Fruit fly (Drosophila melanogaster): ENCODE measurements around the gene dlg1.
A peak's percentile ranks its signal among the peaks of the same experiment; 100 is the strongest.

The dlg1 gene

dm6 chrX:11449476-11450119, 80.1 kb downstream of the dlg1 start (continued):
- TF ChIP-seq CG8632 (GFP tag; optimal IDR thresholded peaks at IDR 0.05) = peak; percentile 58
- peak; percentile 76 for TF ChIP-seq eg (GFP tag; IDR thresholded peaks at IDR 0.05)
- TF ChIP-seq topi (GFP tag; optimal IDR thresholded peaks at IDR 0.05) = peak; percentile 89
- TF ChIP-seq CG4318 (GFP tag; optimal IDR thresholded peaks at IDR 0.05) = no peak
- TF ChIP-seq lz (GFP tag; optimal IDR thresholded peaks at IDR 0.05) = peak; percentile 87
- TF ChIP-seq CG9139 (GFP tag; optimal IDR thresholded peaks at IDR 0.05) = no peak
- TF ChIP-seq vri (GFP tag; optimal IDR thresholded peaks at IDR 0.05) = peak; percentile 73
- TF ChIP-seq acj6 (GFP tag; optimal IDR thresholded peaks at IDR 0.05) = peak; percentile 59
- peak; percentile 89 for TF ChIP-seq Eip78C (GFP tag)

dm6 chrX:11450406-11450805, 80.9 kb downstream of the dlg1 start:
- TF ChIP-seq pdm3 (GFP tag; optimal IDR thresholded peaks at IDR 0.05) = peak; percentile 23
- TF ChIP-seq Eip78C (GFP tag) = peak; percentile 69
- no peak for TF ChIP-seq CG8319 (GFP tag; optimal IDR thresholded peaks at IDR 0.05)
- no peak for TF ChIP-seq Ets96B (tag; optimal IDR thresholded peaks at IDR 0.05)
- TF ChIP-seq svp (GFP tag) = peak; percentile 59

- TF ChIP-seq fkh (GFP tag; optimal IDR thresholded peaks at IDR 0.05) = no peak
- no peak for TF ChIP-seq CG9139 (GFP tag; optimal IDR thresholded peaks at IDR 0.05)
- TF ChIP-seq eg (GFP tag; IDR thresholded peaks at IDR 0.05) = peak; percentile 86
- TF ChIP-seq Met (GFP tag; optimal IDR thresholded peaks at IDR 0.05) = peak; percentile 28
- TF ChIP-seq CG32006 (GFP tag; optimal IDR thresholded peaks at IDR 0.05) = peak; percentile 59
- TF ChIP-seq Lpt (GFP tag; optimal IDR thresholded peaks at IDR 0.05) = peak; percentile 44
- peak; percentile 6 for TF ChIP-seq CG3919 (GFP tag; optimal IDR thresholded peaks at IDR 0.05)
- TF ChIP-seq CG11294 (GFP tag; IDR thresholded peaks at IDR 0.05) = peak; percentile 39; the same call in 1 of the 2 replicates
- TF ChIP-seq CG1621 (tag; optimal IDR thresholded peaks at IDR 0.05) = no peak
- peak; percentile 82 for TF ChIP-seq Eip78C (GFP tag)
- no peak for TF ChIP-seq CG34406 (GFP tag; optimal IDR thresholded peaks at IDR 0.05)
- TF ChIP-seq Hr39 (GFP tag; optimal IDR thresholded peaks at IDR 0.05) = peak; percentile 44
- no peak for TF ChIP-seq Ets96B (tag; optimal IDR thresholded peaks at IDR 0.05)
- TF ChIP-seq lz (GFP tag; optimal IDR thresholded peaks at IDR 0.05) = peak; percentile 22
- TF ChIP-seq topi (GFP tag; optimal IDR thresholded peaks at IDR 0.05) = peak; percentile 40
- no peak for TF ChIP-seq Ets21C (GFP tag; optimal IDR thresholded peaks at IDR 0.05)
- TF ChIP-seq CG3032 (tag; optimal IDR thresholded peaks at IDR 0.05) = no peak
- no peak for TF ChIP-seq CG16779 (tag; optimal IDR thresholded peaks at IDR 0.05)
- peak; percentile 60 for TF ChIP-seq pdm3 (GFP tag; optimal IDR thresholded peaks at IDR 0.05)
- peak; percentile 8 for TF ChIP-seq CG10631 (GFP tag; optimal IDR thresholded peaks at IDR 0.05)
- TF ChIP-seq Sox15 (GFP tag; optimal IDR thresholded peaks at IDR 0.05) = no peak
- no peak for TF ChIP-seq CG11762 (GFP tag; optimal IDR thresholded peaks at IDR 0.05; ENCODE audit: insufficient read depth)
- TF ChIP-seq CG8632 (GFP tag; optimal IDR thresholded peaks at IDR 0.05) = no peak
- peak; percentile 71 for TF ChIP-seq Gug (GFP tag; IDR thresholded peaks at IDR 0.05)
- peak; percentile 37 for TF ChIP-seq cyc (GFP tag; optimal IDR thresholded peaks at IDR 0.05)
- TF ChIP-seq CG10669 (GFP tag; optimal IDR thresholded peaks at IDR 0.05) = no peak
- TF ChIP-seq dsx (GFP tag; optimal IDR thresholded peaks at IDR 0.05; ENCODE audit: poor library complexity, severe bottlenecking) = no peak
- peak; percentile 52 for TF ChIP-seq dac (GFP tag; optimal IDR thresholded peaks at IDR 0.05)
- no peak for TF ChIP-seq vri (GFP tag; optimal IDR thresholded peaks at IDR 0.05)
- TF ChIP-seq Blimp-1 (GFP tag; optimal IDR thresholded peaks at IDR 0.05) = no peak
- peak; percentile 24 for TF ChIP-seq CG4318 (GFP tag; optimal IDR thresholded peaks at IDR 0.05)
- TF ChIP-seq Sox102F (GFP tag; optimal IDR thresholded peaks at IDR 0.05) = no peak
- peak; percentile 72 for TF ChIP-seq CG15336 (GFP tag; IDR thresholded peaks at IDR 0.05)
- TF ChIP-seq salr (GFP tag; optimal IDR thresholded peaks at IDR 0.05) = no peak
- no peak for TF ChIP-seq CG6808 (GFP tag; optimal IDR thresholded peaks at IDR 0.05)
- TF ChIP-seq CG11902 (GFP tag; optimal IDR thresholded peaks at IDR 0.05) = no peak
- peak; percentile 23 for TF ChIP-seq CG31627 (GFP tag; optimal IDR thresholded peaks at IDR 0.05)
- TF ChIP-seq Hr4 (GFP tag; optimal IDR thresholded peaks at IDR 0.05) = peak; percentile 56
- TF ChIP-seq Hr38 (GFP tag; optimal IDR thresholded peaks at IDR 0.05) = peak; percentile 49
- no peak for TF ChIP-seq Eip93F (GFP tag; optimal IDR thresholded peaks at IDR 0.05)
- no peak for TF ChIP-seq CG6792 (GFP tag; optimal IDR thresholded peaks at IDR 0.05)
- peak; percentile 10 for TF ChIP-seq achi (GFP tag; optimal IDR thresholded peaks at IDR 0.05)
Observed at dm6 chrX:11451027-11451572, 81.6 kb downstream of the dlg1 start.

Data from whole organism, prepupa.